Worm (Caenorhabditis elegans) whole organism, L4 larva: Measurements from ENCODE around the gene aqp-7.

Source experiments
- ZK546.5 ChIP-seq, 2 experiments: sonication (generic microtip); optimal IDR thresholded peaks; 2 replicates each; lab custom pipeline; 2017; ENCODE audit warnings: missing biosample characterization in 2 of 2, missing genetic modification characterization in 2 of 2
- daf-12 ChIP-seq: fragments of 150-350 bp; optimal IDR thresholded peaks from 2 replicates; lab custom pipeline; 2014; ENCODE audit warnings: missing biosample characterization, missing genetic modification reagents, missing genetic modification characterization
- dmd-6 ChIP-seq: fragments of 200-800 bp; sonication (Bioruptor generic); IDR thresholded peaks from 2 replicates; pipeline ENCODE4 v1.3.6; 2022; ENCODE audit warnings: missing genetic modification reagents, missing genetic modification characterization, missing compliant biosample characterization
- madf-9 ChIP-seq: fragments of 200-800 bp; sonication (Bioruptor generic); conservative IDR thresholded peaks from 2 replicates; pipeline ENCODE4 v1.3.6; 2022; ENCODE audit warnings: missing genetic modification reagents, missing genetic modification characterization, missing compliant biosample characterization
- snpc-4 ChIP-seq: fragments of 150-350 bp; optimal IDR thresholded peaks from 2 replicates; lab custom pipeline; 2014; ENCODE audit warnings: missing biosample characterization, missing genetic modification characterization

DNA sequence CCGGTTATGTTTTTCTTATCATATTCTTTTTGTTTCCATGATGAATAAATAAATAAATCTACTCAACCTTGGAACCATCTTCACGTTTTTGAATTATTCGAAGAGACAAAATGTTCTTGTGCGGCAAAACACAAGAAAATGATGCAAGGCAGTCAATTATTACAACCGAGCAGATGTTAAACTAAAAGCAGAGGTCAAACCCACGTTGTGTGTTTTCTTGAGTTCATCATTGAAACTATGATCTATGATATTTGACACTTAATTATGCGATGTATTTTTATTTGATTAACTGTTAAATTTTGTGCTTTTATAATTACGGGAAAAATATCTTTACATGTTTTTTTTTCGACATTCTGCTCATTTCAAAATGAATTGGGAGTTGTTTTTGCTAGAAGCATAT, 3.4 kb upstream of the aqp-7 start:
- no peak for TF ChIP-seq madf-9
- TF ChIP-seq dmd-6 (GFP tag; lab: Robert Waterston, UW) = peak; percentile 47; the same call in 1 of the 2 replicates
- TF ChIP-seq ZK546.5 (tag; optimal IDR thresholded peaks at IDR 0.05; lab: Kevin White, UChicago) = no peak
- no peak for TF ChIP-seq daf-12 (tag; lab: Kevin White, UChicago)
- no peak for TF ChIP-seq snpc-4 (tag; lab: Kevin White, UChicago)
